Fruit fly (Drosophila melanogaster) whole organism, embryonic: Measurements from ENCODE around the gene CG42237.
A peak's percentile ranks its signal among the peaks of the same experiment; 100 is the strongest.

Source experiments
- Ada2b ChIP-seq: fragments of 200-800 bp; sonication (Bioruptor generic); IDR thresholded peaks from 2 replicates; pipeline ENCODE4 v1.3.6; 2022; ENCODE audit warnings: missing biosample characterization, missing genetic modification characterization
- Atf3 ChIP-seq: fragments of 200-800 bp; sonication (Bioruptor generic); optimal IDR thresholded peaks from 3 replicates; lab custom pipeline; 2016; ENCODE audit warnings: missing biosample characterization, missing genetic modification characterization
- BEAF-32 ChIP-seq: fragments of 200-800 bp; sonication (Bioruptor generic); optimal IDR thresholded peaks from 3 replicates; lab custom pipeline; 2017; ENCODE audit warnings: missing biosample characterization, missing genetic modification characterization, mild to moderate bottlenecking, moderate library complexity, missing genetic modification reagents
- Bteb2 ChIP-seq: fragments of 200-800 bp; sonication (Bioruptor generic); optimal IDR thresholded peaks from 2 replicates; lab custom pipeline; 2016; ENCODE audit warnings: missing biosample characterization, missing genetic modification characterization
- CG10565 ChIP-seq: fragments of 200-800 bp; sonication (Bioruptor generic); optimal IDR thresholded peaks from 3 replicates; lab custom pipeline; 2016; ENCODE audit warnings: missing biosample characterization, mild to moderate bottlenecking, missing genetic modification characterization
- CG10654 ChIP-seq: fragments of 200-800 bp; sonication (Bioruptor generic); optimal IDR thresholded peaks from 2 replicates; lab custom pipeline; 2016; ENCODE audit warnings: missing biosample characterization, missing genetic modification characterization
- CG10979 ChIP-seq: fragments of 200-800 bp; sonication (Bioruptor generic); optimal IDR thresholded peaks from 2 replicates; lab custom pipeline; 2018; ENCODE audit warnings: missing biosample characterization, mild to moderate bottlenecking, missing genetic modification characterization, moderate library complexity
- CG11093 ChIP-seq: fragments of 200-800 bp; sonication (Bioruptor generic); IDR thresholded peaks from 3 replicates; pipeline ENCODE4 v1.3.6; 2022; ENCODE audit warnings: missing biosample characterization, missing genetic modification characterization
- CG12219 ChIP-seq: fragments of 200-800 bp; sonication (Bioruptor generic); optimal IDR thresholded peaks from 3 replicates; lab custom pipeline; 2018; ENCODE audit warnings: missing biosample characterization, mild to moderate bottlenecking, missing genetic modification characterization
- CG1233 ChIP-seq: fragments of 200-800 bp; sonication (Bioruptor generic); optimal IDR thresholded peaks from 4 replicates; lab custom pipeline; 2018; ENCODE audit warnings: missing biosample characterization, mild to moderate bottlenecking, missing genetic modification characterization
- CG12769 ChIP-seq: fragments of 200-800 bp; sonication (Bioruptor generic); optimal IDR thresholded peaks from 2 replicates; lab custom pipeline; 2019; ENCODE audit warnings: missing biosample characterization, mild to moderate bottlenecking, missing genetic modification characterization, moderate library complexity
- CG14014 ChIP-seq: fragments of 200-800 bp; sonication (Bioruptor generic); IDR thresholded peaks from 2 replicates; pipeline ENCODE4 v1.3.6; 2022; ENCODE audit warnings: missing biosample characterization, missing genetic modification characterization
- CG14860 ChIP-seq: fragments of 200-800 bp; sonication (Bioruptor generic); IDR thresholded peaks from 3 replicates; pipeline ENCODE4 v1.3.6; 2022; ENCODE audit warnings: missing biosample characterization, missing genetic modification characterization; ENCODE audit not compliant: partially characterized antibody
- CG16863 ChIP-seq: fragments of 200-800 bp; sonication (Bioruptor generic); optimal IDR thresholded peaks from 3 replicates; lab custom pipeline; 2016; ENCODE audit warnings: missing biosample characterization, missing genetic modification characterization
- CG1792 ChIP-seq: fragments of 200-800 bp; sonication (Bioruptor generic); optimal IDR thresholded peaks from 2 replicates; lab custom pipeline; 2016; ENCODE audit warnings: missing biosample characterization, missing genetic modification characterization
- CG2889 ChIP-seq: fragments of 200-800 bp; sonication (Bioruptor generic); IDR thresholded peaks from 3 replicates; pipeline ENCODE4 v1.3.6; 2022; ENCODE audit warnings: missing biosample characterization, missing genetic modification characterization
- CG3065 ChIP-seq: fragments of 200-800 bp; sonication (Bioruptor generic); optimal IDR thresholded peaks from 2 replicates; lab custom pipeline; 2016; ENCODE audit warnings: missing biosample characterization, missing genetic modification characterization
- CG31441 ChIP-seq: fragments of 200-800 bp; sonication (Bioruptor generic); IDR thresholded peaks from 2 replicates; pipeline ENCODE4 v1.3.6; 2022; ENCODE audit warnings: missing biosample characterization, missing genetic modification characterization
- CG34422 ChIP-seq: fragments of 200-800 bp; sonication (Bioruptor generic); IDR thresholded peaks from 3 replicates; pipeline ENCODE4 v1.3.6; 2022; ENCODE audit warnings: missing biosample characterization, missing genetic modification characterization
- CG4328 ChIP-seq: fragments of 200-800 bp; sonication (Bioruptor generic); optimal IDR thresholded peaks from 3 replicates; lab custom pipeline; 2017; ENCODE audit warnings: missing biosample characterization, missing genetic modification reagents, missing genetic modification characterization
- CG4617 ChIP-seq: fragments of 200-800 bp; sonication (Bioruptor generic); optimal IDR thresholded peaks from 3 replicates; lab custom pipeline; 2016; ENCODE audit warnings: missing biosample characterization, missing genetic modification characterization, borderline replicate concordance
- CG7745 ChIP-seq: fragments of 200-800 bp; sonication (Bioruptor generic); optimal IDR thresholded peaks from 2 replicates; lab custom pipeline; 2018; ENCODE audit warnings: missing biosample characterization, mild to moderate bottlenecking, missing genetic modification characterization, moderate library complexity
- CG8281 ChIP-seq: fragments of 200-800 bp; sonication (Bioruptor generic); optimal IDR thresholded peaks from 2 replicates; lab custom pipeline; 2018; ENCODE audit warnings: missing biosample characterization, mild to moderate bottlenecking, missing genetic modification characterization, moderate library complexity
- CG8924 ChIP-seq: fragments of 200-800 bp; optimal IDR thresholded peaks from 3 replicates; lab custom pipeline; 2019; ENCODE audit warnings: missing biosample characterization, mild to moderate bottlenecking, missing genetic modification characterization, moderate library complexity
- CG9932 ChIP-seq: fragments of 200-800 bp; sonication (Bioruptor generic); IDR thresholded peaks from 2 replicates; pipeline ENCODE4 v1.3.6; 2022; ENCODE audit warnings: missing biosample characterization, missing genetic modification characterization
- CoRest ChIP-seq: fragments of 200-800 bp; sonication (Bioruptor generic); optimal IDR thresholded peaks from 3 replicates; lab custom pipeline; 2018; ENCODE audit warnings: missing biosample characterization, mild to moderate bottlenecking, missing genetic modification characterization, moderate library complexity
- D19A ChIP-seq: fragments of 200-800 bp; optimal IDR thresholded peaks from 3 replicates; lab custom pipeline; 2019; ENCODE audit warnings: missing biosample characterization, mild to moderate bottlenecking, missing genetic modification characterization, moderate library complexity
- Dad ChIP-seq: fragments of 200-800 bp; sonication (Bioruptor generic); optimal IDR thresholded peaks from 3 replicates; lab custom pipeline; 2016; ENCODE audit warnings: missing biosample characterization, missing genetic modification characterization
- Dfd ChIP-seq, 2 experiments: fragments of >200 bp; optimal IDR thresholded peaks; 2 replicates each; lab custom pipeline; 2017; ENCODE audit warnings: missing biosample characterization in 2 of 2, missing genetic modification characterization in 2 of 2
- HmgZ ChIP-seq: fragments of 200-800 bp; sonication (Bioruptor generic); optimal IDR thresholded peaks from 2 replicates; lab custom pipeline; 2018; ENCODE audit warnings: missing biosample characterization, mild to moderate bottlenecking, missing genetic modification characterization
- Hr51 ChIP-seq, 2 experiments: fragments of 200-800 bp; sonication (Bioruptor generic); optimal IDR thresholded peaks; 2 replicates in 1 of 2; 3 replicates in 1 of 2; lab custom pipeline; 2016 to 2018; ENCODE audit warnings: missing biosample characterization in 2 of 2, missing genetic modification characterization in 2 of 2, mild to moderate bottlenecking in 1 of 2, moderate library complexity in 1 of 2
- Hr78 ChIP-seq, 2 experiments: fragments of 200-800 bp in 1 of 2; fragments of >200 bp in 1 of 2; sonication (Bioruptor generic) in 1 of 2; optimal IDR thresholded peaks; 2 replicates each; lab custom pipeline; 2017 to 2019; ENCODE audit warnings: missing biosample characterization in 2 of 2, missing genetic modification characterization in 2 of 2, mild to moderate bottlenecking in 1 of 2, moderate library complexity in 1 of 2
- Neu2 ChIP-seq: fragments of 200-800 bp; sonication (Bioruptor generic); optimal IDR thresholded peaks from 3 replicates; lab custom pipeline; 2016; ENCODE audit warnings: missing biosample characterization, missing genetic modification characterization, borderline replicate concordance
- Sox102F ChIP-seq: fragments of 200-800 bp; sonication (Bioruptor generic); optimal IDR thresholded peaks from 2 replicates; lab custom pipeline; 2018; ENCODE audit warnings: missing biosample characterization, mild to moderate bottlenecking, missing genetic modification characterization, moderate library complexity
- Vsx1 ChIP-seq: fragments of 200-800 bp; sonication (Bioruptor generic); optimal IDR thresholded peaks from 2 replicates; lab custom pipeline; 2017; ENCODE audit warnings: missing biosample characterization, mild to moderate bottlenecking, missing genetic modification characterization, missing genetic modification reagents
- aop ChIP-seq: fragments of 200-800 bp; sonication (Bioruptor generic); IDR thresholded peaks from 2 replicates; pipeline ENCODE4 v1.3.6; 2022; ENCODE audit warnings: missing biosample characterization, missing genetic modification characterization
- crol ChIP-seq: fragments of 200-800 bp; sonication (Bioruptor generic); IDR thresholded peaks from 2 replicates; pipeline ENCODE4 v1.3.6; 2022; ENCODE audit warnings: missing biosample characterization, missing genetic modification characterization
- disco-r ChIP-seq: fragments of 200-800 bp; sonication (Bioruptor generic); optimal IDR thresholded peaks from 2 replicates; lab custom pipeline; 2016; ENCODE audit warnings: missing biosample characterization, missing genetic modification characterization
- ftz-f1 ChIP-seq: fragments of 200-800 bp; sonication (Bioruptor generic); optimal IDR thresholded peaks from 2 replicates; lab custom pipeline; 2016; ENCODE audit warnings: missing biosample characterization, missing genetic modification characterization
- hb ChIP-seq: fragments of 200-800 bp; sonication (Bioruptor generic); IDR thresholded peaks from 3 replicates; pipeline ENCODE4 v1.3.6; 2022; ENCODE audit warnings: missing biosample characterization, missing genetic modification characterization; ENCODE audit not compliant: partially characterized antibody
- kah ChIP-seq: fragments of 200-800 bp; sonication (Bioruptor generic); optimal IDR thresholded peaks from 2 replicates; lab custom pipeline; 2018; ENCODE audit warnings: missing biosample characterization, mild to moderate bottlenecking, missing genetic modification characterization
- nom ChIP-seq: fragments of 200-800 bp; sonication (Bioruptor generic); optimal IDR thresholded peaks from 2 replicates; lab custom pipeline; 2017; ENCODE audit warnings: missing biosample characterization, missing genetic modification characterization, mild to moderate bottlenecking, moderate library complexity, missing genetic modification reagents
- onecut ChIP-seq: fragments of 200-800 bp; sonication (Bioruptor generic); IDR thresholded peaks from 2 replicates; pipeline ENCODE4 v1.3.6; 2022; ENCODE audit warnings: missing biosample characterization, missing genetic modification characterization
- repo ChIP-seq: fragments of 200-800 bp; sonication (Bioruptor generic); optimal IDR thresholded peaks from 2 replicates; lab custom pipeline; 2016; ENCODE audit warnings: missing biosample characterization, missing genetic modification characterization
- rib ChIP-seq: fragments of 200-800 bp; sonication (Bioruptor generic); IDR thresholded peaks from 2 replicates; pipeline ENCODE4 v1.3.6; 2022; ENCODE audit warnings: missing biosample characterization, missing genetic modification characterization
- run ChIP-seq: fragments of 200-800 bp; sonication (Bioruptor generic); optimal IDR thresholded peaks from 3 replicates; lab custom pipeline; 2018; ENCODE audit warnings: missing biosample characterization, mild to moderate bottlenecking, missing genetic modification characterization
- salm ChIP-seq: fragments of 200-800 bp; sonication (Bioruptor generic); optimal IDR thresholded peaks from 2 replicates; lab custom pipeline; 2018; ENCODE audit warnings: missing biosample characterization, mild to moderate bottlenecking, missing genetic modification characterization
- stc ChIP-seq: fragments of 200-800 bp; sonication (Bioruptor generic); IDR thresholded peaks from 2 replicates; pipeline ENCODE4 v1.3.6; 2022; ENCODE audit warnings: missing biosample characterization, missing genetic modification characterization
- tgo ChIP-seq: fragments of 200-800 bp; sonication (Bioruptor generic); IDR thresholded peaks from 3 replicates; pipeline ENCODE4 v1.3.6; 2022; ENCODE audit warnings: missing biosample characterization, missing genetic modification characterization
- toy ChIP-seq: fragments of 200-800 bp; sonication (Bioruptor generic); IDR thresholded peaks from 2 replicates; pipeline ENCODE4 v1.3.6; 2022; ENCODE audit warnings: missing biosample characterization, missing genetic modification characterization

CG42237 gene

dm6 chrX:13135702-13136101 is 20.8 kb downstream of the CG42237 start (continued):
- TF ChIP-seq toy (GFP tag; lab: Robert Waterston, UW) (no peak), HmgZ (tag; lab: Kevin White, UChicago) (no peak), CG2889 (GFP tag; lab: Robert Waterston, UW) (no peak), disco-r (peak; percentile 19), salm (tag; lab: Kevin White, UChicago) (peak; percentile 20), Hr78 (GFP tag; optimal IDR thresholded peaks at IDR 0.05; lab: Kevin White, UChicago) (peak in 1 of 2 experiments; percentile 24), CG9932 (0 out of 2 replicates have a peak, but pooled peaks have one; percentile 13), tgo (GFP tag; lab: Robert Waterston, UW) (peak; percentile 60; the same call in 2 of the 3 replicates), Bteb2 (GFP tag; lab: Kevin White, UChicago) (no peak), D19A (tag; lab: Kevin White, UChicago) (peak; percentile 28), ftz-f1 (no peak), CG4328 (GFP tag; lab: Kevin White, UChicago) (no peak), repo (no peak), CG16863 (GFP tag; lab: Kevin White, UChicago) (peak; percentile 32), CG8281 (tag; lab: Kevin White, UChicago) (peak; percentile 19), CG1792 (no peak), CG14014 (GFP tag; lab: Robert Waterston, UW) (peak; percentile 25; the same call in 1 of the 2 replicates), CG31441 (GFP tag; lab: Robert Waterston, UW) (peak; percentile 62), Neu2 (no peak), CG7745 (tag; lab: Kevin White, UChicago) (no peak), Vsx1 (GFP tag; lab: Kevin White, UChicago) (no peak), CG4617 (no peak), CG34422 (GFP tag; lab: Robert Waterston, UW) (peak; percentile 53; the same call in 2 of the 3 replicates), Ada2b (peak; percentile 65), CG10565 (GFP tag; lab: Kevin White, UChicago) (no peak), rib (no peak), nom (GFP tag; lab: Kevin White, UChicago) (no peak), CG8924 (peak; percentile 50), CG10979 (tag; lab: Kevin White, UChicago) (peak; percentile 52), crol (peak; percentile 36; the same call in 1 of the 2 replicates), kah (peak; percentile 46), Sox102F (GFP tag; lab: Kevin White, UChicago) (peak; percentile 85), CoRest (tag; lab: Kevin White, UChicago) (peak; percentile 59), run (peak; percentile 57), BEAF-32 (GFP tag; lab: Kevin White, UChicago) (no peak), Dad (no peak), CG14860 (no peak), CG3065 (GFP tag; lab: Kevin White, UChicago) (no peak), Hr51 (GFP tag; optimal IDR thresholded peaks at IDR 0.05; lab: Kevin White, UChicago) (peak; percentile 41 to 81), CG12219 (GFP tag; lab: Kevin White, UChicago) (peak; percentile 65), Atf3 (GFP tag; lab: Kevin White, UChicago) (peak; percentile 36), CG1233 (GFP tag; lab: Kevin White, UChicago) (peak; percentile 18), Dfd (GFP tag; optimal IDR thresholded peaks at IDR 0.05; lab: Kevin White, UChicago) (no peak), CG11093 (GFP tag; lab: Robert Waterston, UW) (no peak), stc (GFP tag; lab: Robert Waterston, UW) (peak; percentile 67; the same call in 1 of the 2 replicates), aop (GFP tag; lab: Robert Waterston, UW) (no peak), hb (GFP tag; lab: Robert Waterston, UW) (no peak), onecut (peak; percentile 55), CG10654 (GFP tag; lab: Kevin White, UChicago) (peak; percentile 34), CG12769 (tag; lab: Kevin White, UChicago) (peak; percentile 39)
